Worm (Caenorhabditis elegans) whole organism, L3 larva: Measurements from ENCODE around the gene wago-4.

Source experiments
- R02D3.7 ChIP-seq: fragments of 150-350 bp; optimal IDR thresholded peaks from 2 replicates; lab custom pipeline; 2014; ENCODE audit warnings: missing biosample characterization, missing genetic modification characterization
- ama-1 ChIP-seq: fragments of 150-350 bp; optimal IDR thresholded peaks from 2 replicates; lab custom pipeline; 2018
- elt-1 ChIP-seq: fragments of 150-350 bp; optimal IDR thresholded peaks from 2 replicates; lab custom pipeline; 2014; ENCODE audit warnings: missing biosample characterization, missing genetic modification characterization
- elt-2 ChIP-seq: sonication (generic microtip); optimal IDR thresholded peaks from 2 replicates; lab custom pipeline; 2016; ENCODE audit warnings: missing genetic modification reagents, mild to moderate bottlenecking, missing genetic modification characterization, missing compliant biosample characterization
- mml-1 ChIP-seq: fragments of 150-350 bp; sonication (generic microtip); optimal IDR thresholded peaks from 3 replicates; lab custom pipeline; 2014; ENCODE audit warnings: missing biosample characterization, missing genetic modification characterization
- nhr-12 ChIP-seq: fragments of 150-350 bp; optimal IDR thresholded peaks from 2 replicates; lab custom pipeline; 2014; ENCODE audit warnings: missing biosample characterization, missing genetic modification characterization
- nhr-23 ChIP-seq: fragments of 150-350 bp; optimal IDR thresholded peaks from 2 replicates; lab custom pipeline; 2014; ENCODE audit warnings: missing biosample characterization, missing genetic modification reagents, missing genetic modification characterization
- nhr-237 ChIP-seq: fragments of 150-350 bp; optimal IDR thresholded peaks from 2 replicates; lab custom pipeline; 2014; ENCODE audit warnings: missing biosample characterization, missing genetic modification characterization
- nhr-28 ChIP-seq: fragments of 150-350 bp; optimal IDR thresholded peaks from 2 replicates; lab custom pipeline; 2014; ENCODE audit warnings: missing biosample characterization, missing genetic modification characterization
- pha-4 ChIP-seq: fragments of 150-350 bp; optimal IDR thresholded peaks from 2 replicates; lab custom pipeline; 2014; ENCODE audit warnings: missing biosample characterization, missing genetic modification reagents, missing genetic modification characterization
- pqm-1 ChIP-seq: fragments of 150-350 bp; optimal IDR thresholded peaks from 2 replicates; lab custom pipeline; 2017; ENCODE audit warnings: missing biosample characterization, missing genetic modification characterization, inconsistent platforms
- tbx-2 ChIP-seq: sonication (generic microtip); optimal IDR thresholded peaks from 2 replicates; lab custom pipeline; 2016; ENCODE audit warnings: mild to moderate bottlenecking, missing genetic modification characterization, missing compliant biosample characterization
- zag-1 ChIP-seq: fragments of 150-350 bp; optimal IDR thresholded peaks from 2 replicates; lab custom pipeline; 2014; ENCODE audit warnings: missing biosample characterization, missing genetic modification characterization
- ztf-11 ChIP-seq: fragments of 150-350 bp; optimal IDR thresholded peaks from 2 replicates; lab custom pipeline; 2014; ENCODE audit warnings: missing biosample characterization, missing genetic modification characterization

ce11 chrII:12904174-12904573 is 15.2 kb upstream of the wago-4 start, which contains the start of gene clec-66:
- TF ChIP-seq mml-1 (tag; lab: Kevin White, UChicago): no peak
- no peak for TF ChIP-seq ama-1
- peak; percentile 18 for TF ChIP-seq pqm-1 (tag; lab: Kevin White, UChicago)
- no peak for TF ChIP-seq nhr-12 (tag; lab: Kevin White, UChicago)
- TF ChIP-seq pha-4 (tag; lab: Kevin White, UChicago): no peak
- TF ChIP-seq ztf-11 (tag; lab: Kevin White, UChicago): no peak
- no peak for TF ChIP-seq zag-1 (tag; lab: Kevin White, UChicago)
- TF ChIP-seq nhr-237 (tag; lab: Kevin White, UChicago): no peak
- no peak for TF ChIP-seq nhr-28 (tag; lab: Kevin White, UChicago)
- no peak for TF ChIP-seq elt-1 (tag; lab: Kevin White, UChicago)
- no peak for TF ChIP-seq R02D3.7 (tag; lab: Kevin White, UChicago)
- no peak for TF ChIP-seq nhr-23
- no peak for TF ChIP-seq tbx-2 (tag; lab: Kevin White, UChicago)
- TF ChIP-seq elt-2 (tag; lab: Kevin White, UChicago): peak; percentile 27
